Worm (Caenorhabditis elegans): Measurements from ENCODE around the gene C31H1.1.
A peak's percentile ranks its signal among the peaks of the same experiment; 100 is the strongest.

C31H1.1 gene

DNA sequence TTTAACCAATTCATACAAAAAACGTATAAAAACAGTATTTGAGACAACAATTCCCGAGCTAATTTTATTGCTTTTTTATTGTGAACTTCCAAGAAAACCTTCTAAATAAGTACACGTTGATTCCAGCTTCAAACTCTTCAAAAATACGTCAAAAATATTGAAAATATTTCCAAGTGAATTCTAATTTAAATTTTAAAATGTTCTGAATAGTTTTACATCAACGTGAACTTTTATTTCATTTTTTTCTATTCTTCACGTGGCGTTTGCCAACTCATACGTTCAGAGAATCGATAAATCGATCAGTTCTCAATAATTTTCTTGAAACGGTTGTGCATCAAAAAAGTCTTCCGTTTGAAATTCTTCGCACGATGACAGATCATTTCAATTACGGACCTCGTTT lies at the start of gene C31H1.1:
TSS of gene C31H1.1 (plus strand) at position 301 of the 400 bp plus-strand sequence.
- TF ChIP-seq ama-1 (optimal IDR thresholded peaks at IDR 0.05) (no peak), nhr-85 (tag) (no peak), hpl-2 (GFP tag; optimal IDR thresholded peaks at IDR 0.05) (no peak), ztf-11 (tag; optimal IDR thresholded peaks at IDR 0.05) (no peak), lin-35 (GFP tag; optimal IDR thresholded peaks at IDR 0.05) (no peak), zag-1 (tag; optimal IDR thresholded peaks at IDR 0.05) (no peak), ceh-82 (tag; optimal IDR thresholded peaks at IDR 0.05) (no peak), elt-2 (tag; optimal IDR thresholded peaks at IDR 0.05) (no peak), tlp-1 (tag; optimal IDR thresholded peaks at IDR 0.05) (no peak), pqm-1 (tag; optimal IDR thresholded peaks at IDR 0.05) (no peak), F16B12.6 (tag; optimal IDR thresholded peaks at IDR 0.05) (no peak), vab-15 (tag; optimal IDR thresholded peaks at IDR 0.05) (no peak), unc-98 (GFP tag; IDR thresholded peaks at IDR 0.05) (no peak)

DNA sequence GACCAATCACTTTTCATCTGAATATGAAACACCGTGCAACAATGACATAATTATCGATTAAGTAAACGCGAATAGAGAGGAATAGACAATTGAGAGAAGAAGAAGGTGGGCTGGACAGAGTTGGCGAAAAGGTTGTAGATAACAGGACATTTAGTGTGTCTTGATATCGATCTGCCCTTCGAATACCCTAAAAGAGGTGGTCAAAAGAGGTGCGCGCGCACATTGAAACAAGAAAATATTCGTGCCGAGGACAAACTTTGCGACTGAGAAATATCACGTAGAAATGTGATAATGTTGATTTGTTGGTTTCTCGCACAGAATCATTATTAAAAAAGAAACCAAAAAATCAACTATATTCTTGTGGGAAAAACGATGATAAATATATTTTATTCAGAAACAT lies 47.4 kb upstream of the C31H1.1 start:
- no peak for TF ChIP-seq unc-86 (tag; optimal IDR thresholded peaks at IDR 0.05)
- TF ChIP-seq ceh-63 (GFP tag; optimal IDR thresholded peaks at IDR 0.05): no peak
- TF ChIP-seq blmp-1 (tag; optimal IDR thresholded peaks at IDR 0.05): peak; percentile 18
- TF ChIP-seq nhr-11 (tag; optimal IDR thresholded peaks at IDR 0.05): no peak
- peak in 1 of 6 experiments; percentile 29 for TF ChIP-seq elt-3 (tag; optimal IDR thresholded peaks at IDR 0.05)
- TF ChIP-seq lin-14 (GFP tag; optimal IDR thresholded peaks at IDR 0.05): peak; percentile 65
- TF ChIP-seq nhr-19 (GFP tag; conservative IDR thresholded peaks at IDR 0.05): peak; percentile 15
- TF ChIP-seq nhr-85 (tag): peak; percentile 76
- TF ChIP-seq C34B4.2 (tag; optimal IDR thresholded peaks at IDR 0.05): no peak
- no peak for TF ChIP-seq lin-15B (tag; optimal IDR thresholded peaks at IDR 0.05)
- peak; percentile 26 for TF ChIP-seq nhr-90 (tag; optimal IDR thresholded peaks at IDR 0.05; ENCODE audit: poor library complexity)
- no peak for TF ChIP-seq fos-1 (tag; optimal IDR thresholded peaks at IDR 0.05)
- TF ChIP-seq nhr-12 (tag; optimal IDR thresholded peaks at IDR 0.05): no peak
- peak; percentile 41 for TF ChIP-seq snu-23 (GFP tag; optimal IDR thresholded peaks at IDR 0.05)
- 0 out of 2 replicates have a peak, but pooled peaks have one; percentile 14 for TF ChIP-seq grh-1 (GFP tag; IDR thresholded peaks at IDR 0.05)
- no peak for TF ChIP-seq pax-3 (tag; optimal IDR thresholded peaks at IDR 0.05)
- peak; percentile 48 for TF ChIP-seq nhr-71 (tag; optimal IDR thresholded peaks at IDR 0.05)
- TF ChIP-seq isw-1 (GFP tag; IDR thresholded peaks at IDR 0.05): no peak
- TF ChIP-seq nhr-20 (tag; optimal IDR thresholded peaks at IDR 0.05): peak; percentile 87
- peak; percentile 24 for TF ChIP-seq tbx-2 (tag; optimal IDR thresholded peaks at IDR 0.05)
- TF ChIP-seq snpc-4 (tag; optimal IDR thresholded peaks at IDR 0.05): no peak
- TF ChIP-seq unc-30 (tag; optimal IDR thresholded peaks at IDR 0.05): no peak
- TF ChIP-seq vab-15 (tag; optimal IDR thresholded peaks at IDR 0.05): no peak

DNA sequence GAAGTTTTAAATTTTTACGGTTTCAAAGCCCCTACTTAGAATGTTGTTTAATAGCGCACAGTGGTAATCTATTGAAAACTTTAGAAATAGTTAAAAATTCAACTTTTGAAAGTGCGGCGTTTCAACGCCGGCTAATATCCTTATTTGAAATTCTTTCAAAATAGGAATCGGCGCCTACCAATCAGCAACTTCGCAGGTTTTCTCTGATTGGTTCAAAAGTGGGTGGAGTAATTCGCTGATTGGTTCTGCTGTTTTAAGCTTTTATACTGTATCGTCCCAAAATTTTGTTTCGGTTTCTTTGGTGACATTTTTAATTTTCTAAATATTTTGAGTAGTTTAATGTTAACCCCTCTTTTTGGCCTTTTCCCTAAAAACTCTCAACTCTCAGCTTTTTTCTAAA lies 45.3 kb upstream of the C31H1.1 start:
- TF ChIP-seq C04F5.9 (tag; optimal IDR thresholded peaks at IDR 0.05): no peak
- no peak for TF ChIP-seq F16B12.6 (tag; optimal IDR thresholded peaks at IDR 0.05)
- no peak for TF ChIP-seq nhr-84 (tag; optimal IDR thresholded peaks at IDR 0.05)
- no peak for TF ChIP-seq snu-23 (GFP tag; optimal IDR thresholded peaks at IDR 0.05)
- no peak for TF ChIP-seq blmp-1 (tag; optimal IDR thresholded peaks at IDR 0.05)
- no peak for TF ChIP-seq sox-4 (tag; optimal IDR thresholded peaks at IDR 0.05)
- TF ChIP-seq lir-3 (tag; optimal IDR thresholded peaks at IDR 0.05; ENCODE audit: poor library complexity): no peak
- no peak for TF ChIP-seq nhr-77 (tag; optimal IDR thresholded peaks at IDR 0.05)
- TF ChIP-seq ztf-11 (tag; optimal IDR thresholded peaks at IDR 0.05): no peak
- no peak for TF ChIP-seq ceh-63 (GFP tag; optimal IDR thresholded peaks at IDR 0.05)
- TF ChIP-seq ces-1 (GFP tag; optimal IDR thresholded peaks at IDR 0.05): no peak
- TF ChIP-seq nhr-20 (tag; optimal IDR thresholded peaks at IDR 0.05): no peak
- no peak for TF ChIP-seq unc-62 (GFP tag; optimal IDR thresholded peaks at IDR 0.05)
- no peak for TF ChIP-seq ama-1 (optimal IDR thresholded peaks at IDR 0.05)
- no peak for TF ChIP-seq nhr-85 (tag)
- no peak for TF ChIP-seq alr-1 (tag; optimal IDR thresholded peaks at IDR 0.05; ENCODE audit: borderline replicate concordance)

Measured in whole organism, L1 larva.